Worm (Caenorhabditis elegans) whole organism, L3 larva: ENCODE measurements around the gene srh-45.

ENCODE experiments used
- ama-1 ChIP-seq: fragments of 150-350 bp; optimal IDR thresholded peaks from 2 replicates; lab custom pipeline; 2018
- ceh-82 ChIP-seq: fragments of 150-350 bp; optimal IDR thresholded peaks from 2 replicates; lab custom pipeline; 2014; ENCODE audit warnings: missing biosample characterization, missing genetic modification characterization
- ceh-9 ChIP-seq: sonication (generic microtip); optimal IDR thresholded peaks from 2 replicates; lab custom pipeline; 2018; ENCODE audit warnings: missing biosample characterization, missing genetic modification characterization
- elt-1 ChIP-seq: fragments of 150-350 bp; optimal IDR thresholded peaks from 2 replicates; lab custom pipeline; 2014; ENCODE audit warnings: missing biosample characterization, missing genetic modification characterization
- elt-2 ChIP-seq: sonication (generic microtip); optimal IDR thresholded peaks from 2 replicates; lab custom pipeline; 2016; ENCODE audit warnings: missing genetic modification reagents, mild to moderate bottlenecking, missing genetic modification characterization, missing compliant biosample characterization
- jun-1 ChIP-seq: fragments of 150-350 bp; optimal IDR thresholded peaks from 2 replicates; lab custom pipeline; 2014; ENCODE audit warnings: missing biosample characterization, missing genetic modification reagents, missing genetic modification characterization
- lin-39 ChIP-seq: fragments of 150-350 bp; optimal IDR thresholded peaks from 2 replicates; lab custom pipeline; 2018; ENCODE audit warnings: missing biosample characterization, missing genetic modification reagents, missing genetic modification characterization
- nhr-12 ChIP-seq: fragments of 150-350 bp; optimal IDR thresholded peaks from 2 replicates; lab custom pipeline; 2014; ENCODE audit warnings: missing biosample characterization, missing genetic modification characterization
- nhr-25 ChIP-seq: sonication (generic microtip); optimal IDR thresholded peaks from 2 replicates; lab custom pipeline; 2017; ENCODE audit warnings: missing biosample characterization, missing genetic modification characterization
- nhr-43 ChIP-seq: sonication (generic microtip); optimal IDR thresholded peaks from 2 replicates; lab custom pipeline; 2016; ENCODE audit warnings: mild to moderate bottlenecking, missing genetic modification characterization, missing compliant biosample characterization; ENCODE audit not compliant: poor library complexity, severe bottlenecking
- snpc-4 ChIP-seq: fragments of 150-350 bp; optimal IDR thresholded peaks from 2 replicates; lab custom pipeline; 2014; ENCODE audit warnings: missing biosample characterization, missing genetic modification characterization
- tbx-2 ChIP-seq: sonication (generic microtip); optimal IDR thresholded peaks from 2 replicates; lab custom pipeline; 2016; ENCODE audit warnings: mild to moderate bottlenecking, missing genetic modification characterization, missing compliant biosample characterization
- unc-62 ChIP-seq: fragments of 150-350 bp; sonication (generic microtip); optimal IDR thresholded peaks from 4 replicates; lab custom pipeline; 2014; ENCODE audit warnings: missing biosample characterization, missing genetic modification reagents, missing genetic modification characterization
- zag-1 ChIP-seq: fragments of 150-350 bp; optimal IDR thresholded peaks from 2 replicates; lab custom pipeline; 2014; ENCODE audit warnings: missing biosample characterization, missing genetic modification characterization

DNA sequence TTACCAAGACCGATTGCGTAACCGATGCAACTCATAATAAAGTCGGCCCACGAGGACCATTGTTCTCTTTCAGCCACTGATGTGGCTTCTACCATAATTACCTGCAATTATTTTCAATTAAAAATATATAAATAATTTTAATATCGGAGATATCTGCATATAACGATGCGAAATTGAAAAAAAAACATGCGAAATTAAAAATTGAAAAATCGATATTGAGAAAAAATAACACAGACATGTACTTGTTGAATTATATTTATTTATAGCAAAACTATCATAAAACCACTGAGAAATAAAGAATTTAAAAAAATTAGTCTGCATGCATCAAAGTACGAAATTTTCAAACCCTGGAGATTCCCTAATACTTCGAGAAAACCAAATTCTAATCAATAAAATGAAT lies 3.6 kb upstream of the srh-45 start, which contains the start of gene snf-11:
- TF ChIP-seq ceh-82 (tag; lab: Kevin White, UChicago) (no peak), lin-39 (no peak), snpc-4 (tag; lab: Kevin White, UChicago) (no peak), nhr-25 (no peak), nhr-12 (tag; lab: Kevin White, UChicago) (no peak), elt-2 (no peak), ama-1 (lab: Kevin White, UChicago) (no peak), jun-1 (tag; lab: Kevin White, UChicago) (no peak), ceh-9 (no peak), nhr-43 (tag; lab: Kevin White, UChicago) (no peak), elt-1 (tag; lab: Kevin White, UChicago) (no peak), tbx-2 (tag; lab: Kevin White, UChicago) (no peak), unc-62 (GFP tag; lab: Kevin White, UChicago) (no peak), zag-1 (no peak)
